Worm (Caenorhabditis elegans) whole organism, late embryonic: ENCODE measurements around the gene F09C6.12.
A peak's percentile ranks its signal among the peaks of the same experiment; 100 is the strongest.

Experiments
- ceh-24 ChIP-seq: sonication (generic microtip); optimal IDR thresholded peaks from 2 replicates; lab custom pipeline; 2016; ENCODE audit warnings: mild to moderate bottlenecking, missing genetic modification characterization, missing compliant biosample characterization
- ceh-34 ChIP-seq: sonication (generic microtip); optimal IDR thresholded peaks from 2 replicates; lab custom pipeline; 2016; ENCODE audit warnings: mild to moderate bottlenecking, missing genetic modification characterization, missing compliant biosample characterization
- elt-2 ChIP-seq: sonication (generic microtip); optimal IDR thresholded peaks from 2 replicates; lab custom pipeline; 2016; ENCODE audit warnings: missing genetic modification reagents, missing genetic modification characterization, missing compliant biosample characterization
- pax-1 ChIP-seq: fragments of 150-350 bp; optimal IDR thresholded peaks from 2 replicates; lab custom pipeline; 2014; ENCODE audit warnings: missing biosample characterization, missing genetic modification characterization
- pha-4 ChIP-seq: fragments of 150-350 bp; optimal IDR thresholded peaks from 2 replicates; lab custom pipeline; 2018; ENCODE audit warnings: missing biosample characterization, missing genetic modification reagents, missing genetic modification characterization
- sox-2 ChIP-seq: fragments of 200-800 bp; sonication (Bioruptor generic); IDR thresholded peaks from 2 replicates; pipeline ENCODE4 v1.3.6; 2022; ENCODE audit warnings: missing genetic modification reagents, missing genetic modification characterization, missing compliant biosample characterization

DNA sequence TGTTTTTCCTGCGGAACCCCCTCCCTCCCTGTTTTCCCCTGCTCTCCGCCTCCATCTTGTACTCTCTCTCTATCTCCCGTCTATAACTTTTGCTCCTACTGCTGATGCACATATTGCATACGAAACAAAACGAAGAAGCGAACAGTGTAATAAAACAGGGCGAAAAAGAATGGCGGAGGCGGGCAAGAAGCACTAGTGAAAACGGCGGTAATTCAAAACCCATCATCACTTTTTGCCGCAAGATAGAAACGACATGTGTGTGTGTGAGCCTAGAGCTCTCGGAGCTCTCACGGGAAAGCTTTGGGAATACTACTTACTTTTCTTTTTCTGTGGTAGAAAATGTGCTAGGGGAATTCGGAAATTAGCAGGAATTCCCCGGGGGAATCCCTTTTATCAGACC, 46.6 kb upstream of the F09C6.12 start:
- TF ChIP-seq ceh-34 (peak; percentile 56), pax-1 (tag; lab: Kevin White, UChicago) (no peak), elt-2 (no peak), ceh-24 (tag; lab: Kevin White, UChicago) (no peak), sox-2 (GFP tag; lab: Robert Waterston, UW) (no peak), pha-4 (no peak)
